Worm (Caenorhabditis elegans) whole organism, midembryonic: ENCODE results near the gene F21G4.6.

Source experiments
- T22C8.4 ChIP-seq: fragments of 200-800 bp; sonication (Bioruptor generic); IDR thresholded peaks from 2 replicates; pipeline ENCODE4 v1.3.6; 2022; ENCODE audit warnings: missing genetic modification characterization, missing compliant biosample characterization
- cog-1 ChIP-seq: sonication (generic microtip); optimal IDR thresholded peaks from 2 replicates; lab custom pipeline; 2016; ENCODE audit warnings: missing genetic modification characterization, missing compliant biosample characterization
- tab-1 ChIP-seq: fragments of 200-800 bp; sonication (Bioruptor generic); IDR thresholded peaks from 2 replicates; pipeline ENCODE4 v1.3.6; 2022; ENCODE audit warnings: missing genetic modification characterization, missing compliant biosample characterization
- ztf-23 ChIP-seq: fragments of 200-800 bp; sonication (Bioruptor generic); IDR thresholded peaks from 2 replicates; pipeline ENCODE4 v1.3.6; 2022; ENCODE audit warnings: missing genetic modification reagents, missing genetic modification characterization, missing compliant biosample characterization
- ztf-29 ChIP-seq: fragments of 200-800 bp; sonication (Bioruptor generic); IDR thresholded peaks from 2 replicates; pipeline ENCODE4 v1.3.6; 2022; ENCODE audit warnings: missing genetic modification reagents, missing genetic modification characterization, missing compliant biosample characterization

- no peak for TF ChIP-seq ztf-23
- no peak for TF ChIP-seq ztf-29 (GFP tag; lab: Robert Waterston, UW)
- TF ChIP-seq tab-1 (GFP tag; lab: Robert Waterston, UW) = no peak
- no peak for TF ChIP-seq T22C8.4
- no peak for TF ChIP-seq cog-1
Observed at ce11 chrX:9892323-9892722, 24.9 kb downstream of the F21G4.6 start, which contains the start of gene F21G4.1.
